Worm (Caenorhabditis elegans): ENCODE data around the gene C07H6.2.

The C07H6.2 gene

DNA sequence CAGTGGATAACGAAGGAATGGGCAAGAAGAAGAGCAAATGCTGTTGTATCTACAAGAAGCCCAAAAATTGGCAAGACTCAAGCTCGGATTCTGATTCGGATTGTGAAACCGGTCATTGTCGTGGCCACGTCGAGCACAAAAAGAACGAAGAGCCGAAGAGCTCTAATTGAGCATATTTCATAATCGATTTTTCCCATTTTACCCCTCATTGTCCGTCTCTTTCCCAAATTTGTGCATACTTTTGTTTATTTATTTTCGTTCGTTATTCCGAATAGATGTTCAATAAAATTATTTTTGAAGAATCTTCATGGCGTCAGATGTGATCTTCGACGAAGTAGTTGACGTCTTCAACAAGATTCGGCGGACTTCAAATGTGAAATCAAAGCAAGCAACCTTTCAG is 354 bp downstream of the C07H6.2 start, which contains the start of gene lig-4:
TSS of gene lig-4 (plus strand) at position 301 of the 400 bp plus-strand sequence.
- TF ChIP-seq B0310.2 (tag; optimal IDR thresholded peaks at IDR 0.05) (no peak), scrt-1 (GFP tag; IDR thresholded peaks at IDR 0.05) (no peak), F13C5.2 (tag; optimal IDR thresholded peaks at IDR 0.05) (no peak), tbx-37 (GFP tag; conservative IDR thresholded peaks at IDR 0.05) (no peak)

DNA sequence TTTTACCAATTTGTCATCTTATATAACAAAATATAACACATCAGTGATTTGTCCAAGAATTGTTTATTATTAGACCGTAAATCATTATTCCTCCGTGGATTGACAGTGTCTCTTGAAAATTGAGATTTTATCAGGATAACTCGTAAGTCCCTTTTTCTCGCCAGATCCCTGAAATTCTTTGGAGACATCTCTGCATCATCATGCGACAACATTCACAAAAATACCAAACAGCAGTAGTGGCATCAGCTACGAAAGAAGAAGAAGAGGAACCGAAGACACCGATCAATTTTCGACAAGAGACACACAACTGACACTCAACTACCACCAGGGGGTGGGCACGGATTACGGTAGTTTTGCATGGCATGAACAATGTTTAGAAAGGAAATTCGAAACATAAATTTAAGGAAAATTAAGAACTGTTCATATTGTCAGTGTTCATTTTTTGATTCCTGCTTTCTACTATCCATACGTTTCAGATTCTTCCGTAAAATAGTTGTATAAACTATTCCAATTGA is 4.1 kb downstream of the C07H6.2 start:
- no peak for TF ChIP-seq tbx-11 (GFP tag; IDR thresholded peaks at IDR 0.05)
- no peak for TF ChIP-seq B0310.2 (tag; optimal IDR thresholded peaks at IDR 0.05)
- no peak for TF ChIP-seq aly-1 (tag; optimal IDR thresholded peaks at IDR 0.05)
- TF ChIP-seq ceh-13 (GFP tag; optimal IDR thresholded peaks at IDR 0.05): no peak
- no peak for TF ChIP-seq flt-1 (GFP tag; IDR thresholded peaks at IDR 0.05)
- no peak for TF ChIP-seq hmg-4 (GFP tag; optimal IDR thresholded peaks at IDR 0.05)
- no peak for TF ChIP-seq hmbx-1 (tag; optimal IDR thresholded peaks at IDR 0.05)

DNA sequence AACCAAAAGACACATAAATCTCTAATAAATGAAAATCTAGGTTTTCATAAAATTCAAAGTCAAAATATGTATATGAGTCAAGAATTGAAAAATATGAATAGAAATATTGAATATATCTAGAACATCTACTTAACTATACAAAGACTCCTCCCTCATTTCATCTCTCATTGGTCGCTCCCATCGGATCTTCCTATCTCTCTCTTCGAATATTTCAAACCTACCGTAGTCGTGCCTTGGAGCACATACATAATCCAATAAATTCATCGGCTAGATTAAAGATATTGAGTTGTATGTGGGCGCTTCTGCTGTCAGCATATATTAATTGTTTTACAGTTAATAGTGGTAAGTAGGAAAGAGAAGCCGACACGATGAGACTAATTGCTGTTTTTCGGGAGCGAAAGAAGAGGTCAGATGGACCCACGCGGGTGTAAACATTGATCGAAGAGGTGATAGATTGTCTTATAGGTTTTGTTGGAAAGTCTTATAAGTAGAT is 6.2 kb downstream of the C07H6.2 start:
- TF ChIP-seq hmbx-1 (tag; optimal IDR thresholded peaks at IDR 0.05) (no peak), pes-1 (GFP tag; IDR thresholded peaks at IDR 0.05) (no peak), tbx-11 (GFP tag; IDR thresholded peaks at IDR 0.05) (no peak), aly-1 (tag; optimal IDR thresholded peaks at IDR 0.05) (no peak), hnd-1 (tag; optimal IDR thresholded peaks at IDR 0.05) (no peak), ets-7 (tag; optimal IDR thresholded peaks at IDR 0.05) (no peak)

DNA sequence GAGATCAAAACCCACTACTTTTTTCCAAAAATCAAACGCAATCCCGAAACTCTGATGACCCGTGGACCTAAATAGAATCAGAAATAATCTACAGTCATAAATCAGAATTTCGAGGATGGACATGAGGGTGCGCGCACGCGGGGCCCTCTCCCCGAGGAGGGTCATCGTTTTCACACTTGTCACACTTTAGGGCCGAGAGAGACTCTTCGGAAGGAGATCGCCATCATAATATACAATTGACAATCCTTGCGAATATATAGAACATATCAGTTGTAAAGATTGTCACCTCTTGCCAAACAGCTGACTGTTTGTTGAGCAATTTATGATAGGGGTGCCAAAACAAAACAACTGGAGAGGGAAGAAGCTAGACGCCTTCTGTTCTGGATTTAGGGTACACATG is 9.3 kb downstream of the C07H6.2 start:
- no peak for TF ChIP-seq F13C5.2 (tag; optimal IDR thresholded peaks at IDR 0.05)

DNA sequence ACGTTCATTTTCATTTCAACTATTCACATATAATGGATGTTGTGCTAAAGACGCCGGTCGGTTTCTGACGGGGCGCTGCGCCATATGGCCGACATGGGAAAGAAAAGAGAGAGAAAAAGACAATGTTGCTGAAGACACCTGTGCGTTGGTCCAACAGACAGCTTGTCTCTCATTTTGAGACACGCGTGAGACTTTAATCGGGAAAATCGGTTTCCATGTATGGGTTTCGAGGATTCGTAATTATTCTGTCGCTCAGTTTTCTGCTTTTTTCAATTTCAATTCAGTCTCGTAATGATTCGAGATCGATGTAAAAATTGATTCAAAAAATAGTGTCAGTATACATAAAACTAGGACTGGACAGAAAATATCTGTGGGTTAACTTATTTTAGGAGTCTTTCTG is 10.0 kb downstream of the C07H6.2 start:
- no peak for TF ChIP-seq ama-1 (optimal IDR thresholded peaks at IDR 0.05)
- no peak for TF ChIP-seq hmg-4 (GFP tag; optimal IDR thresholded peaks at IDR 0.05)
- no peak for TF ChIP-seq tbx-11 (GFP tag; IDR thresholded peaks at IDR 0.05)
- TF ChIP-seq hnd-1 (tag; optimal IDR thresholded peaks at IDR 0.05): no peak
- TF ChIP-seq tra-4 (tag; optimal IDR thresholded peaks at IDR 0.05): no peak

DNA sequence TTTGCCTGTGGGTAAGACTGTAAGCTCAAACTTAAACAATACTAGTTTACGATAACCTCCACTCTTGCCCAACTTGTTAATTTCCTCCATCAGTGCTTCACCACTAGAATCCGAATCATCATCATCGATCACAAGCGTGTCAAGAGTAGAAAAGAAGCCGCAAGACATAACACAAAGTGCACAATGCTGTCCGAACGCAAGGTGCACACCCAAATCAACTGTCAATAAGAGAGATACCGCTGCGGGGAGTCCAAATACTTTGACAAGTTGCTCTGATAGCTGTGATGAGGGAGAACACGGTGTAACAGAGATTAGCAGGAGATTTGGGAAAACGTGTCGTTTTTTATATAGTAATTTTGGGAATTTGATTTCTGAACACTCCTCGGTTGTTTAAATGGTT is 10.6 kb downstream of the C07H6.2 start:
- TF ChIP-seq hmg-4 (GFP tag; optimal IDR thresholded peaks at IDR 0.05) (no peak), aly-1 (tag; optimal IDR thresholded peaks at IDR 0.05) (no peak)

DNA sequence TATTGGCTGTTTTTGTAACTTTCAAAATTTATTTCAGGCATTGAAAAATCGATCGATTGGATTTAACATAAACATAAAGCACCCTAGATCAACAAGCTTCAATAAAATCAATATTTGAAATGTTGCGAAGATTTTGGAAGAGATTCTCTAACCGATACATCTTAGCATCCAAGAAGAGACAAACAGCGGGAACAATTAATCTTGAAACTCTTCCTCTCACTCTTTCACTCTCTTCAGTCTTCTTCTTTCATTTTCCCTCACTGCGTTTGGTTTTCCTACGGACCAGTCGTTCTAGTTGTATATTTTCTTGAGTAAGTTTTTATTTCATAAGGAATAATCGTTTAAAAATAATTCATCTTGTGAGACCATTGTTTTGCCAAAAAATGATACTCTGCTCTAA is 12.2 kb downstream of the C07H6.2 start:
- TF ChIP-seq hmbx-1 (tag; optimal IDR thresholded peaks at IDR 0.05) (no peak), hmg-4 (GFP tag; optimal IDR thresholded peaks at IDR 0.05) (no peak), tbx-11 (GFP tag; IDR thresholded peaks at IDR 0.05) (no peak), ama-1 (optimal IDR thresholded peaks at IDR 0.05) (no peak), ets-7 (tag; optimal IDR thresholded peaks at IDR 0.05) (no peak), tbx-37 (GFP tag; conservative IDR thresholded peaks at IDR 0.05) (no peak), hnd-1 (tag; optimal IDR thresholded peaks at IDR 0.05) (no peak), B0310.2 (tag; optimal IDR thresholded peaks at IDR 0.05) (no peak), tra-4 (tag; optimal IDR thresholded peaks at IDR 0.05) (no peak), flt-1 (GFP tag; IDR thresholded peaks at IDR 0.05) (no peak), ceh-36 (tag; optimal IDR thresholded peaks at IDR 0.05) (no peak), ceh-13 (GFP tag; optimal IDR thresholded peaks at IDR 0.05) (no peak)

DNA sequence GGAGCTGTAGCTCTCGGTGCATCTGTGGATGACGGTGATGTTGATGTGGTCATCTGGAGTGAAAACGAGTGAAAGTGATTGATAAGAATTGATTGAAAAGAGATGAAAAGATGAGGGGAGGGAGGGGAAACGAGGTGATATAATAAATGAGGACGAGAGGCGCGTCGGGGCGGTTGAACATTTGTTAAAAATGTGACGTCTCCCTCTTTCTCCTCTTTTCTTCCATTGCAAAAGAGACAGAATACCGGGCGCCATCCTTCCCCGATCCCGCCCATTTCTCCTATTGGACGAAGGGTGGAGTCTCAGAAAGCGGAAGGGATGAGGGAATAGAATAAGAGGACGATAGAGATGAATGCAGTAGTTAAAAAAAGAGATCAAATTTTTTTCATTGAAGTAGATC is 13.8 kb downstream of the C07H6.2 start:
- TF ChIP-seq F13C5.2 (tag; optimal IDR thresholded peaks at IDR 0.05): no peak
- TF ChIP-seq scrt-1 (GFP tag; IDR thresholded peaks at IDR 0.05): no peak
- no peak for TF ChIP-seq tra-4 (tag; optimal IDR thresholded peaks at IDR 0.05)
- TF ChIP-seq hmg-4 (GFP tag; optimal IDR thresholded peaks at IDR 0.05): no peak
- TF ChIP-seq ceh-13 (GFP tag; optimal IDR thresholded peaks at IDR 0.05): no peak
- no peak for TF ChIP-seq ets-7 (tag; optimal IDR thresholded peaks at IDR 0.05)
- no peak for TF ChIP-seq pes-1 (GFP tag; IDR thresholded peaks at IDR 0.05)
- TF ChIP-seq sea-1 (GFP tag; conservative IDR thresholded peaks at IDR 0.05): no peak
- no peak for TF ChIP-seq flt-1 (GFP tag; IDR thresholded peaks at IDR 0.05)
- no peak for TF ChIP-seq ceh-36 (tag; optimal IDR thresholded peaks at IDR 0.05)
- TF ChIP-seq hmbx-1 (tag; optimal IDR thresholded peaks at IDR 0.05): no peak
- no peak for TF ChIP-seq B0310.2 (tag; optimal IDR thresholded peaks at IDR 0.05)
- no peak for TF ChIP-seq hnd-1 (tag; optimal IDR thresholded peaks at IDR 0.05)
- no peak for TF ChIP-seq aly-1 (tag; optimal IDR thresholded peaks at IDR 0.05)
- TF ChIP-seq ama-1 (optimal IDR thresholded peaks at IDR 0.05): no peak
- TF ChIP-seq tbx-37 (GFP tag; conservative IDR thresholded peaks at IDR 0.05): no peak
- no peak for TF ChIP-seq tbx-11 (GFP tag; IDR thresholded peaks at IDR 0.05)

DNA sequence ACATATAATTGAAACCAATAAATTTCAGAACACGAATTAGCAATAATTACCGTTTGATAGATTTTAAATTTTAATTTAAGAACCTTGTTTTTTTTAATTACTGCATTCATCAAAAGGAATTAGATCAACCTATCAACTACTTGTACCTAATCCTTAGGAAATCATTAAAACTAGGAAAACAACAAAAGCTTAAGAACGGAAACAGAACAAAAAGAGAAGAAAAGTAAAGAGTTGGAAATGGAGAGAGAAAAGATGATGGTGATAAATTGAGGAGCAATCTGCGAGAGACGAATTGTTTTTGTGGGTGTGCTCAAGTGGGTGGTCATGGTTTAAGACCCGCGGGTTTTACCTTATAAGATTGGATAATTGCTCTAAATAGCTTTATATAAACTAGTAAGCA is 14.5 kb downstream of the C07H6.2 start:
- TF ChIP-seq ets-7 (tag; optimal IDR thresholded peaks at IDR 0.05): no peak

DNA sequence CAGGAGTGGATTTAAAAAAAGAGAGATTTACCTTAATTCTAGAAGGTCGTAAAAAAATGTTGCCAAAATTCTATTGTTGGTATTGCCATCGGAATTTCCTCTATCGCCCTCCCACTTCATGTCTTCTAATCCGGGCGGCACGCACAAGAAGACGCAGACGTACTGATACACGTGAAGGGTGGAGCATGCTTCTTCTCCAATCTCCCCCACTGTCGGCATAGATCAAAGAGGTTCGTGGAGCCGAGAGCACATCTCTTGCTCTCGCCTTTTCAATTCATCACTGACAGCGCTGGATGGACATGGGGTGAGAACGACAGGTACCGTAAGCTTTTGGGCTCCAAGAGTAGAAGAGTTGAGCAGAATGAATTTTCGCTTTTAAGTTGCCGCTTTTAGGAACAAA is 15.8 kb downstream of the C07H6.2 start, which contains the start of gene lin-39:
TSS of gene lin-39 (minus strand) at position 74 of the 400 bp plus-strand sequence.
- no peak for TF ChIP-seq tbx-37 (GFP tag; conservative IDR thresholded peaks at IDR 0.05)
- TF ChIP-seq hmbx-1 (tag; optimal IDR thresholded peaks at IDR 0.05): no peak
- no peak for TF ChIP-seq ets-7 (tag; optimal IDR thresholded peaks at IDR 0.05)
- no peak for TF ChIP-seq hmg-4 (GFP tag; optimal IDR thresholded peaks at IDR 0.05)
- TF ChIP-seq ama-1 (optimal IDR thresholded peaks at IDR 0.05): no peak
- TF ChIP-seq tbx-11 (GFP tag; IDR thresholded peaks at IDR 0.05): no peak
- TF ChIP-seq sea-1 (GFP tag; conservative IDR thresholded peaks at IDR 0.05): no peak
- TF ChIP-seq ceh-36 (tag; optimal IDR thresholded peaks at IDR 0.05): no peak
- no peak for TF ChIP-seq hnd-1 (tag; optimal IDR thresholded peaks at IDR 0.05)
- no peak for TF ChIP-seq F13C5.2 (tag; optimal IDR thresholded peaks at IDR 0.05)
- no peak for TF ChIP-seq scrt-1 (GFP tag; IDR thresholded peaks at IDR 0.05)
- TF ChIP-seq tra-4 (tag; optimal IDR thresholded peaks at IDR 0.05): no peak
- TF ChIP-seq flt-1 (GFP tag; IDR thresholded peaks at IDR 0.05): no peak
- no peak for TF ChIP-seq aly-1 (tag; optimal IDR thresholded peaks at IDR 0.05)
- TF ChIP-seq B0310.2 (tag; optimal IDR thresholded peaks at IDR 0.05): no peak
- no peak for TF ChIP-seq pes-1 (GFP tag; IDR thresholded peaks at IDR 0.05)

All from whole organism, early embryonic.